Worm (Caenorhabditis elegans) whole organism, L1 larva: ENCODE measurements around the gene sbsp-1.

Source experiments
- aha-1 ChIP-seq: fragments of 150-350 bp; optimal IDR thresholded peaks from 2 replicates; lab custom pipeline; 2014; ENCODE audit warnings: missing biosample characterization, missing genetic modification characterization
- ama-1 ChIP-seq: fragments of 150-350 bp; optimal IDR thresholded peaks from 2 replicates; lab custom pipeline; 2014
- ces-1 ChIP-seq: fragments of 150-350 bp; optimal IDR thresholded peaks from 2 replicates; lab custom pipeline; 2014; ENCODE audit warnings: missing biosample characterization, missing genetic modification reagents, missing genetic modification characterization
- egl-27 ChIP-seq, 2 experiments: fragments of 150-350 bp in 1 of 2; sonication (generic microtip); optimal IDR thresholded peaks; 3 replicates each; lab custom pipeline; 2017 to 2018; ENCODE audit warnings: missing biosample characterization in 2 of 2, missing genetic modification characterization in 2 of 2, missing genetic modification reagents in 2 of 2
- fkh-4 ChIP-seq: sonication (generic microtip); optimal IDR thresholded peaks from 2 replicates; lab custom pipeline; 2016; ENCODE audit warnings: missing compliant biosample characterization, missing genetic modification characterization, borderline replicate concordance
- lin-13 ChIP-seq: fragments of 150-350 bp; optimal IDR thresholded peaks from 2 replicates; lab custom pipeline; 2014; ENCODE audit warnings: missing biosample characterization, missing genetic modification reagents, missing genetic modification characterization
- nhr-20 ChIP-seq: sonication (generic microtip); optimal IDR thresholded peaks from 2 replicates; lab custom pipeline; 2016; ENCODE audit warnings: mild to moderate bottlenecking, missing genetic modification characterization, missing compliant biosample characterization
- nhr-77 ChIP-seq: fragments of 150-350 bp; optimal IDR thresholded peaks from 2 replicates; lab custom pipeline; 2014; ENCODE audit warnings: missing biosample characterization, missing genetic modification characterization
- pax-3 ChIP-seq: fragments of 200-800 bp; sonication (Bioruptor generic); optimal IDR thresholded peaks from 2 replicates; lab custom pipeline; 2018; ENCODE audit warnings: mild to moderate bottlenecking, missing genetic modification characterization, moderate library complexity, missing compliant biosample characterization
- snpc-4 ChIP-seq: fragments of 150-350 bp; optimal IDR thresholded peaks from 2 replicates; lab custom pipeline; 2014; ENCODE audit warnings: missing biosample characterization, missing genetic modification characterization
- zag-1 ChIP-seq: fragments of 150-350 bp; optimal IDR thresholded peaks from 2 replicates; lab custom pipeline; 2014; ENCODE audit warnings: missing biosample characterization, missing genetic modification characterization
- ztf-11 ChIP-seq, 2 experiments: sonication (generic microtip); optimal IDR thresholded peaks; 2 replicates each; lab custom pipeline; 2016 to 2017; ENCODE audit warnings: missing genetic modification characterization in 2 of 2, missing biosample characterization in 1 of 2, missing compliant biosample characterization in 1 of 2

DNA sequence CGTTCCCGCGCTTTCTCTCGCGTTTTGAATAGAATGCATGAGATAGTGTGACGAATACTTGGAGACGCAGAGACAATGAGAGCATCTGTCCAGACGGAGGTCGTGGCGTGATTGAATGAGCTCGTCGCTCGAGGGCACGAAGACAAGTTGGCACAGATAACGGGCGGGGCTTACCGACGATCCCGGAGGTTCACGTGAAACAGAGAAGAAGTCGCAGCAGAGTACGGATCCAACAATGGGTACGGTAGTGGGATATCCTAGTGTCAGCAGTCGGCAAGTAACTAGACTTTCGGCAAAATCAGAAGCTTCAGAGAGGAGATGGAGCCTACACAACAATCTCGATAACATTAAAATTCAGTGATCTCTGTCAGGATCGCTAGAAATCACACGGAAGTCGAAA, 13.0 kb upstream of the sbsp-1 start:
- TF ChIP-seq pax-3 (tag; lab: Kevin White, UChicago) (no peak), zag-1 (tag; lab: Kevin White, UChicago) (no peak), ama-1 (peak; percentile 35), ces-1 (GFP tag; lab: Kevin White, UChicago) (no peak), lin-13 (no peak), ztf-11 (tag; optimal IDR thresholded peaks at IDR 0.05; lab: Kevin White, UChicago) (no peak), aha-1 (tag; lab: Kevin White, UChicago) (no peak), nhr-20 (tag; lab: Kevin White, UChicago) (peak; percentile 74), nhr-77 (tag; lab: Kevin White, UChicago) (no peak), egl-27 (tag; optimal IDR thresholded peaks at IDR 0.05; lab: Kevin White, UChicago) (no peak), fkh-4 (tag; lab: Kevin White, UChicago) (no peak), snpc-4 (tag; lab: Kevin White, UChicago) (no peak)
